Fruit fly (Drosophila melanogaster): ENCODE data around the gene Nlg3.

The Nlg3 gene

dm6 chr3R:7645909-7646609 is 6.8 kb upstream of the Nlg3 start (continued):
- TF ChIP-seq CG2712 (tag; optimal IDR thresholded peaks at IDR 0.05) (peak; percentile 70), CG11504 (tag; optimal IDR thresholded peaks at IDR 0.05) (peak; percentile 36), CG6254 (GFP tag; optimal IDR thresholded peaks at IDR 0.05) (peak; percentile 8), zen (tag; optimal IDR thresholded peaks at IDR 0.05) (no peak), CG2116 (GFP tag; optimal IDR thresholded peaks at IDR 0.05) (no peak), Bdp1 (GFP tag; optimal IDR thresholded peaks at IDR 0.05) (no peak), CG11560 (tag; IDR thresholded peaks at IDR 0.05) (no peak), CG7987 (GFP tag; optimal IDR thresholded peaks at IDR 0.05) (no peak), Chrac-16 (GFP tag; optimal IDR thresholded peaks at IDR 0.05) (peak; percentile 15), CHES-1-like (GFP tag; optimal IDR thresholded peaks at IDR 0.05) (no peak), Mrtf (GFP tag; IDR thresholded peaks at IDR 0.05) (no peak), ci (GFP tag; IDR thresholded peaks at IDR 0.05) (no peak), Usf (GFP tag; optimal IDR thresholded peaks at IDR 0.05) (no peak), so (GFP tag; IDR thresholded peaks at IDR 0.05) (no peak), CG5245 (GFP tag; optimal IDR thresholded peaks at IDR 0.05) (no peak), ewg (GFP tag; optimal IDR thresholded peaks at IDR 0.05) (peak; percentile 14), gt (GFP tag; IDR thresholded peaks at IDR 0.05) (no peak), fd3F (GFP tag; optimal IDR thresholded peaks at IDR 0.05) (no peak), CG13123 (GFP tag; optimal IDR thresholded peaks at IDR 0.05) (no peak), abd-A (tag; optimal IDR thresholded peaks at IDR 0.05) (no peak), kah (GFP tag; optimal IDR thresholded peaks at IDR 0.05) (no peak), stwl (tag; optimal IDR thresholded peaks at IDR 0.05) (no peak), Lhr (GFP tag; optimal IDR thresholded peaks at IDR 0.05) (no peak), Nf-YA (GFP tag; IDR thresholded peaks at IDR 0.05) (no peak), Awh (GFP tag; IDR thresholded peaks at IDR 0.05) (no peak), CG8388 (GFP tag; optimal IDR thresholded peaks at IDR 0.05) (peak; percentile 41), CG10959 (GFP tag; IDR thresholded peaks at IDR 0.05) (no peak), Hey (tag; optimal IDR thresholded peaks at IDR 0.05) (no peak), croc (GFP tag; conservative IDR thresholded peaks at IDR 0.05) (no peak), Taf1 (GFP tag; IDR thresholded peaks at IDR 0.05) (no peak), CG14050 (GFP tag; IDR thresholded peaks at IDR 0.05) (no peak), D19B (GFP tag; optimal IDR thresholded peaks at IDR 0.05) (no peak), fd96Cb (tag; optimal IDR thresholded peaks at IDR 0.05) (peak; percentile 39), org-1 (GFP tag; optimal IDR thresholded peaks at IDR 0.05) (no peak), h (optimal IDR thresholded peaks at IDR 0.05) (no peak), grau (tag; optimal IDR thresholded peaks at IDR 0.05) (peak; percentile 50), Lpt (GFP tag; optimal IDR thresholded peaks at IDR 0.05) (no peak), CG17359 (tag; optimal IDR thresholded peaks at IDR 0.05) (peak; percentile 24), Ets65A (GFP tag) (peak; percentile 17)

DNA sequence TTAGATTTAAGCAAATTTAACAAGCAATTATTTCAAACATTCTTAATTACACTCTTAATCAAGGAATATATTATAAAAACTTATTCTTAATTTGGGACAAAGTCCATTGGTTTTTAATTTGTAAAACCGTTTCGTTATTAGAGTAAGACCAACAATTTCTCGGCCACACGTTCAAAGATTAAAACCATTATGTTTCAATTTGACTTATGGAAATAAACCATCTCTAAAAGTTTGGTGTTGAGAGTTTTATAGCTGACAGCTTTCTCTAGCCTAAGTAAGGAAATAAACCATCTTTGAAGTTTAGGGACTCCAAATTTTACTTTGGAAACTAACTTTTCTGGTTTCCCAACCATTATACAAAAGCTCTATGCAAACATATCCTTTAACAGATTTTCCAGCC is 5.1 kb upstream of the Nlg3 start:
- TF ChIP-seq psq (GFP tag; optimal IDR thresholded peaks at IDR 0.05) = no peak
- TF ChIP-seq CG6791 (GFP tag; IDR thresholded peaks at IDR 0.05; ENCODE audit: partially characterized antibody) = no peak
- no peak for TF ChIP-seq maf-S (GFP tag; optimal IDR thresholded peaks at IDR 0.05)
- no peak for TF ChIP-seq Awh (GFP tag; IDR thresholded peaks at IDR 0.05)
- TF ChIP-seq pita (GFP tag; optimal IDR thresholded peaks at IDR 0.05) = peak; percentile 38
- TF ChIP-seq tna (GFP tag; IDR thresholded peaks at IDR 0.05; ENCODE audit: partially characterized antibody) = no peak
- no peak for TF ChIP-seq Taf1 (GFP tag; IDR thresholded peaks at IDR 0.05)
- no peak for TF ChIP-seq dm (GFP tag; optimal IDR thresholded peaks at IDR 0.05)
- TF ChIP-seq toy (GFP tag; IDR thresholded peaks at IDR 0.05) = no peak
- TF ChIP-seq Lhr (GFP tag; optimal IDR thresholded peaks at IDR 0.05) = peak; percentile 25
- peak; percentile 15 for TF ChIP-seq CG11504 (tag; optimal IDR thresholded peaks at IDR 0.05)
- TF ChIP-seq prd (optimal IDR thresholded peaks at IDR 0.05) = no peak
- no peak for TF ChIP-seq prd (GFP tag; IDR thresholded peaks at IDR 0.05)
- peak; percentile 90 for TF ChIP-seq Myb (GFP tag; optimal IDR thresholded peaks at IDR 0.05)
- TF ChIP-seq CG8359 (GFP tag; optimal IDR thresholded peaks at IDR 0.05; ENCODE audit: borderline replicate concordance) = no peak
- no peak for TF ChIP-seq gcm (GFP tag; optimal IDR thresholded peaks at IDR 0.05)
- TF ChIP-seq CG15514 (GFP tag; optimal IDR thresholded peaks at IDR 0.05) = peak; percentile 46
- TF ChIP-seq eve (GFP tag; optimal IDR thresholded peaks at IDR 0.05) = no peak

All from whole organism, embryonic.